Worm (Caenorhabditis elegans) whole organism, late embryonic: Measurements from ENCODE around the gene hrpa-1.

ENCODE experiments used
- C38D4.7 ChIP-seq: fragments of 200-800 bp; sonication (Bioruptor generic); optimal IDR thresholded peaks from 2 replicates; lab custom pipeline; 2018; ENCODE audit warnings: mild to moderate bottlenecking, missing genetic modification characterization, moderate library complexity, missing compliant biosample characterization
- K02D7.2 ChIP-seq: sonication (generic microtip); optimal IDR thresholded peaks from 2 replicates; lab custom pipeline; 2017; ENCODE audit warnings: mild to moderate bottlenecking, missing genetic modification characterization, missing compliant biosample characterization
- K09A11.1 ChIP-seq: sonication (generic microtip); optimal IDR thresholded peaks from 2 replicates; lab custom pipeline; 2017; ENCODE audit warnings: antibody characterized with exemption, mild to moderate bottlenecking, missing genetic modification characterization, missing compliant biosample characterization; ENCODE audit not compliant: insufficient read depth
- Y22D7AL.16 ChIP-seq: sonication (generic microtip); optimal IDR thresholded peaks from 2 replicates; lab custom pipeline; 2016; ENCODE audit warnings: missing genetic modification characterization, missing compliant biosample characterization
- ama-1 ChIP-seq: fragments of 150-350 bp; optimal IDR thresholded peaks from 2 replicates; lab custom pipeline; 2014
- ceh-14 ChIP-seq: sonication (generic microtip); optimal IDR thresholded peaks from 2 replicates; lab custom pipeline; 2016; ENCODE audit warnings: missing genotype, missing genetic modification characterization, missing compliant biosample characterization
- ceh-18 ChIP-seq: sonication (generic microtip); optimal IDR thresholded peaks from 2 replicates; lab custom pipeline; 2016; ENCODE audit warnings: missing genetic modification characterization, missing compliant biosample characterization
- ceh-2 ChIP-seq: sonication (generic microtip); optimal IDR thresholded peaks from 2 replicates; lab custom pipeline; 2016; ENCODE audit warnings: missing genotype, missing genetic modification characterization, missing compliant biosample characterization
- ceh-22 ChIP-seq: sonication (generic microtip); optimal IDR thresholded peaks from 2 replicates; lab custom pipeline; 2017; ENCODE audit warnings: missing biosample characterization, missing genetic modification characterization
- ceh-24 ChIP-seq: sonication (generic microtip); optimal IDR thresholded peaks from 2 replicates; lab custom pipeline; 2016; ENCODE audit warnings: mild to moderate bottlenecking, missing genetic modification characterization, missing compliant biosample characterization
- ceh-30 ChIP-seq: fragments of 150-350 bp; optimal IDR thresholded peaks from 2 replicates; lab custom pipeline; 2014; ENCODE audit warnings: missing biosample characterization, missing genetic modification characterization
- ceh-31 ChIP-seq: sonication (generic microtip); optimal IDR thresholded peaks from 2 replicates; lab custom pipeline; 2016; ENCODE audit warnings: missing genetic modification characterization, missing compliant biosample characterization
- ceh-34 ChIP-seq: sonication (generic microtip); optimal IDR thresholded peaks from 2 replicates; lab custom pipeline; 2016; ENCODE audit warnings: mild to moderate bottlenecking, missing genetic modification characterization, missing compliant biosample characterization
- ceh-45 ChIP-seq: fragments of 200-800 bp; sonication (Bioruptor generic); IDR thresholded peaks from 2 replicates; pipeline ENCODE4 v1.3.6; 2022; ENCODE audit warnings: missing genetic modification reagents, missing genetic modification characterization, missing compliant biosample characterization
- ceh-48 ChIP-seq: sonication (generic microtip); optimal IDR thresholded peaks from 2 replicates; lab custom pipeline; 2016; ENCODE audit warnings: missing genetic modification characterization, inconsistent platforms, missing compliant biosample characterization
- che-1 ChIP-seq: sonication (generic microtip); optimal IDR thresholded peaks from 2 replicates; lab custom pipeline; 2016; ENCODE audit warnings: mild to moderate bottlenecking, missing genetic modification characterization, missing compliant biosample characterization
- elt-2 ChIP-seq: sonication (generic microtip); optimal IDR thresholded peaks from 2 replicates; lab custom pipeline; 2016; ENCODE audit warnings: missing genetic modification reagents, missing genetic modification characterization, missing compliant biosample characterization
- ets-4 ChIP-seq: sonication (generic microtip); optimal IDR thresholded peaks from 2 replicates; lab custom pipeline; 2016; ENCODE audit warnings: missing genetic modification characterization, missing compliant biosample characterization
- eyg-1 ChIP-seq: sonication (generic microtip); optimal IDR thresholded peaks from 2 replicates; lab custom pipeline; 2016; ENCODE audit warnings: missing genotype, missing genetic modification characterization, missing compliant biosample characterization
- fax-1 ChIP-seq: sonication (generic microtip); optimal IDR thresholded peaks from 2 replicates; lab custom pipeline; 2016; ENCODE audit warnings: missing genotype, missing genetic modification characterization, missing compliant biosample characterization
- fkh-10 ChIP-seq: fragments of 150-350 bp; optimal IDR thresholded peaks from 2 replicates; lab custom pipeline; 2014; ENCODE audit warnings: missing biosample characterization, missing genetic modification reagents, missing genetic modification characterization
- gmeb-2 ChIP-seq: sonication (generic microtip); optimal IDR thresholded peaks from 2 replicates; lab custom pipeline; 2016; ENCODE audit warnings: missing genetic modification characterization, inconsistent platforms, missing compliant biosample characterization
- hlh-13 ChIP-seq: fragments of 200-800 bp; sonication (Bioruptor generic); optimal IDR thresholded peaks from 2 replicates; lab custom pipeline; 2018; ENCODE audit warnings: mild to moderate bottlenecking, missing genetic modification characterization, missing compliant biosample characterization
- hlh-30 ChIP-seq: sonication (generic microtip); optimal IDR thresholded peaks from 2 replicates; lab custom pipeline; 2017; ENCODE audit warnings: antibody characterized with exemption, missing genetic modification characterization, missing compliant biosample characterization; ENCODE audit not compliant: insufficient read depth
- hlh-6 ChIP-seq: sonication (generic microtip); optimal IDR thresholded peaks from 2 replicates; lab custom pipeline; 2016; ENCODE audit warnings: missing genotype, missing genetic modification characterization, missing compliant biosample characterization
- hlh-8 ChIP-seq: sonication (generic microtip); optimal IDR thresholded peaks from 2 replicates; lab custom pipeline; 2016; ENCODE audit warnings: missing genotype, missing genetic modification characterization, missing compliant biosample characterization
- nfya-1 ChIP-seq: sonication (generic microtip); optimal IDR thresholded peaks from 2 replicates; lab custom pipeline; 2017; ENCODE audit warnings: missing genetic modification characterization, mild to moderate bottlenecking, missing compliant biosample characterization, antibody characterized with exemption, moderate library complexity
- odd-2 ChIP-seq: sonication (generic microtip); optimal IDR thresholded peaks from 2 replicates; lab custom pipeline; 2017; ENCODE audit warnings: antibody characterized with exemption, mild to moderate bottlenecking, missing genetic modification characterization, missing compliant biosample characterization
- pag-3 ChIP-seq: sonication (generic microtip); optimal IDR thresholded peaks from 2 replicates; lab custom pipeline; 2016; ENCODE audit warnings: missing compliant biosample characterization, missing genetic modification characterization, borderline replicate concordance
- pat-9 ChIP-seq: fragments of 200-800 bp; sonication (Bioruptor generic); optimal IDR thresholded peaks from 2 replicates; lab custom pipeline; 2018; ENCODE audit warnings: mild to moderate bottlenecking, missing genetic modification characterization, moderate library complexity, missing compliant biosample characterization
- pax-1 ChIP-seq: fragments of 150-350 bp; optimal IDR thresholded peaks from 2 replicates; lab custom pipeline; 2014; ENCODE audit warnings: missing biosample characterization, missing genetic modification characterization
- pqm-1 ChIP-seq: sonication (generic microtip); optimal IDR thresholded peaks from 2 replicates; lab custom pipeline; 2016; ENCODE audit warnings: missing genetic modification characterization, missing compliant biosample characterization
- sox-2 ChIP-seq: fragments of 200-800 bp; sonication (Bioruptor generic); IDR thresholded peaks from 2 replicates; pipeline ENCODE4 v1.3.6; 2022; ENCODE audit warnings: missing genetic modification reagents, missing genetic modification characterization, missing compliant biosample characterization
- syd-9 ChIP-seq: sonication (generic microtip); optimal IDR thresholded peaks from 2 replicates; lab custom pipeline; 2016; ENCODE audit warnings: mild to moderate bottlenecking, missing genetic modification characterization, moderate library complexity, missing compliant biosample characterization
- tbx-2 ChIP-seq: sonication (generic microtip); optimal IDR thresholded peaks from 2 replicates; lab custom pipeline; 2016; ENCODE audit warnings: missing genetic modification characterization, missing compliant biosample characterization
- tbx-7 ChIP-seq: sonication (generic microtip); optimal IDR thresholded peaks from 2 replicates; lab custom pipeline; 2016; ENCODE audit warnings: missing genotype, missing genetic modification characterization, missing compliant biosample characterization
- unc-42 ChIP-seq: sonication (generic microtip); optimal IDR thresholded peaks from 2 replicates; lab custom pipeline; 2016; ENCODE audit warnings: missing genotype, missing genetic modification characterization, missing compliant biosample characterization
- unc-86 ChIP-seq: sonication (generic microtip); optimal IDR thresholded peaks from 2 replicates; lab custom pipeline; 2016; ENCODE audit warnings: missing genetic modification characterization, missing compliant biosample characterization
- zip-5 ChIP-seq: sonication (generic microtip); optimal IDR thresholded peaks from 2 replicates; lab custom pipeline; 2016; ENCODE audit warnings: missing genetic modification characterization, missing compliant biosample characterization
- ztf-16 ChIP-seq: sonication (generic microtip); optimal IDR thresholded peaks from 2 replicates; lab custom pipeline; 2017; ENCODE audit warnings: missing genetic modification characterization, missing compliant biosample characterization

The hrpa-1 gene

DNA sequence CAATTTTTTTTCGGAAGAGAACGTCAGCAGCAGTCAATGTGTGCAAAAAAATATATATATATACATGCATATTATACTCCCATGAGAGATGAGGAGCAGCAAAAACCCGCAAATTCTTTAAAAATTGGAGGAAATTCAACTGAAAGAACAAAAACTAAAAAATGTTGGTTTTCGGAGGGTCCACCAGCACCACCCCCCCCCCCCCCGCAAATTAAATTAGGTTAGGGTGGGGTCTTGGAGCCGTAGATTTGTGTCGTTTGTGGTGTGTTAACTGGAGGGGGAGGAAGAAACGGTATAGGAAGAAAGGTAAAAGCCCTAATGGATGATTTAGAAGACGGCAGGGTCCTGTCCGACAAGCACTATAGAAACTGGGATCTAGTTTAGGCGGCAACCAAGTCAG lies 9.7 kb upstream of the hrpa-1 start:
- no peak for TF ChIP-seq ceh-24 (tag; lab: Kevin White, UChicago)
- no peak for TF ChIP-seq ama-1 (lab: Kevin White, UChicago)
- no peak for TF ChIP-seq hlh-8 (tag; lab: Kevin White, UChicago)
- TF ChIP-seq zip-5 (tag; lab: Kevin White, UChicago): no peak
- no peak for TF ChIP-seq ceh-18
- TF ChIP-seq pat-9 (tag; lab: Kevin White, UChicago): no peak
- no peak for TF ChIP-seq syd-9 (tag; lab: Kevin White, UChicago)
- no peak for TF ChIP-seq ceh-2 (tag; lab: Kevin White, UChicago)
- TF ChIP-seq unc-86: no peak
- no peak for TF ChIP-seq nfya-1 (tag; lab: Kevin White, UChicago)
- no peak for TF ChIP-seq ceh-31 (tag; lab: Kevin White, UChicago)
- no peak for TF ChIP-seq Y22D7AL.16 (tag; lab: Kevin White, UChicago)
- TF ChIP-seq unc-42 (tag; lab: Kevin White, UChicago): no peak
- no peak for TF ChIP-seq ceh-22
- TF ChIP-seq tbx-7 (tag; lab: Kevin White, UChicago): no peak
- no peak for TF ChIP-seq odd-2 (tag; lab: Kevin White, UChicago)
- no peak for TF ChIP-seq ceh-34 (tag; lab: Kevin White, UChicago)
- TF ChIP-seq, all 69 proteins: peak for 0

DNA sequence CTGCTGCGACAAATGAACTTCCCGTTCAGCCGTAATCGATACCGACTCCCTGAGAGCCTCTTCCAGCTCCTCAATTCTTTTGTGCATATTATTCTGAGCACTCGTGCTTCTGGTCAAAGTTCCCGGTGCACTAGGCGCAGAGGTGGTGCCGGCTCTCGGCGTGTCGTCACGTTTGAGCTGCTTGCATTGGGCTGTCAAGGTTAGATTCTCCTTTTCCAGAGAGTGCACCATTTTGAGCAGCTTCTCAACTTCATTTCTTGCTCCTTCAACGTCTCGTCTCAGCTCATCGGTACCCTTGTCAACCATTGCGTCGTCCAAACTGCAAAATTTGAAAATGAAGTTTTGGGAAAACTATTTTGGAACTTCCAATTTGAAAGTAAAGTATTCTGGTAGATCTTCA lies 6.8 kb upstream of the hrpa-1 start:
- TF ChIP-seq ets-4 (tag; lab: Kevin White, UChicago): no peak
- no peak for TF ChIP-seq nfya-1 (tag; lab: Kevin White, UChicago)
- TF ChIP-seq fkh-10: no peak
- no peak for TF ChIP-seq K02D7.2 (tag; lab: Kevin White, UChicago)
- TF ChIP-seq tbx-7 (tag; lab: Kevin White, UChicago): no peak
- no peak for TF ChIP-seq ceh-48 (tag; lab: Kevin White, UChicago)
- no peak for TF ChIP-seq eyg-1 (tag; lab: Kevin White, UChicago)
- TF ChIP-seq ceh-2 (tag; lab: Kevin White, UChicago): no peak
- TF ChIP-seq odd-2 (tag; lab: Kevin White, UChicago): no peak
- TF ChIP-seq tbx-2: no peak
- no peak for TF ChIP-seq hlh-30 (tag; lab: Kevin White, UChicago)
- TF ChIP-seq gmeb-2 (tag; lab: Kevin White, UChicago): no peak
- TF ChIP-seq pqm-1 (tag; lab: Kevin White, UChicago): no peak
- no peak for TF ChIP-seq ceh-45 (GFP tag; lab: Robert Waterston, UW)
- TF ChIP-seq K09A11.1 (tag; lab: Kevin White, UChicago): no peak
- no peak for TF ChIP-seq ceh-30 (tag; lab: Kevin White, UChicago)
- no peak for TF ChIP-seq pag-3 (tag; lab: Kevin White, UChicago)
- TF ChIP-seq elt-2 (tag; lab: Kevin White, UChicago): no peak

DNA sequence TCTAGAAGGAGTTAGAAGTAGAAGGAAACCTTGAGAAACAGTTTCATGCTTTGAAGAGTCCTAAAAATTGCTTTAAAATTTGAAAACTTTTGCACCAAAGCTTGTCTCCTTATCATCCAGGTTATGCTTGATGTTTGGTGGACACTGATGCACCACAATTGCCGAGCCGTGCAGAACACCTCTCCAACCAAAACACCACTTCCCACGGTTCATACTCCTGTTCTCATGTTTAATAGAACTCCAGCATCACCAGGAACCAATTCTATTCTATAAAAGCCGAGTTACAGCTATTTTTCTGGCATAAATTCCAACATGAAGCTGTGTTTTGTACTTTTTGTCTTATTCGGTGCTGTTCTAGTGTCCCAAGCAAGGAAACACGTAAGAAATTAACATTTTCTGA lies 2.5 kb upstream of the hrpa-1 start, which contains the start of gene F42A6.2:
TSS of gene F42A6.2 (plus strand) at position 301 of the 400 bp plus-strand sequence.
- TF ChIP-seq sox-2 (GFP tag; lab: Robert Waterston, UW): no peak
- no peak for TF ChIP-seq hlh-6
- no peak for TF ChIP-seq ceh-30 (tag; lab: Kevin White, UChicago)
- TF ChIP-seq Y22D7AL.16 (tag; lab: Kevin White, UChicago): no peak
- TF ChIP-seq ceh-22: no peak
- no peak for TF ChIP-seq C38D4.7 (GFP tag; lab: Kevin White, UChicago)
- no peak for TF ChIP-seq hlh-13 (GFP tag; lab: Kevin White, UChicago)
- no peak for TF ChIP-seq fax-1 (tag; lab: Kevin White, UChicago)
- no peak for TF ChIP-seq ama-1 (lab: Kevin White, UChicago)
- no peak for TF ChIP-seq ceh-45 (GFP tag; lab: Robert Waterston, UW)
- TF ChIP-seq ceh-14 (tag; lab: Kevin White, UChicago): no peak
- TF ChIP-seq ztf-16 (tag; lab: Kevin White, UChicago): no peak
- TF ChIP-seq pax-1 (tag; lab: Kevin White, UChicago): no peak
- TF ChIP-seq K09A11.1 (tag; lab: Kevin White, UChicago): no peak
- TF ChIP-seq che-1: no peak
- no peak for TF ChIP-seq hlh-8 (tag; lab: Kevin White, UChicago)
